Worm (Caenorhabditis elegans) whole organism, L3 larva: ENCODE measurements around the gene F57C2.4.

Experiments used
- aly-2 ChIP-seq: fragments of 150-350 bp; optimal IDR thresholded peaks from 2 replicates; lab custom pipeline; 2014; ENCODE audit warnings: missing biosample characterization, missing genetic modification characterization
- ama-1 ChIP-seq: fragments of 150-350 bp; optimal IDR thresholded peaks from 2 replicates; lab custom pipeline; 2018
- elt-3 ChIP-seq, 3 experiments: fragments of 150-350 bp in 1 of 3; sonication (generic microtip) in 2 of 3; optimal IDR thresholded peaks; 2 replicates in 2 of 3; 4 replicates in 1 of 3; lab custom pipeline; 2014 to 2017; ENCODE audit warnings: missing biosample characterization in 3 of 3, missing genetic modification characterization in 3 of 3
- nhr-28 ChIP-seq: fragments of 150-350 bp; optimal IDR thresholded peaks from 2 replicates; lab custom pipeline; 2014; ENCODE audit warnings: missing biosample characterization, missing genetic modification characterization
- zag-1 ChIP-seq: fragments of 150-350 bp; optimal IDR thresholded peaks from 2 replicates; lab custom pipeline; 2014; ENCODE audit warnings: missing biosample characterization, missing genetic modification characterization

DNA sequence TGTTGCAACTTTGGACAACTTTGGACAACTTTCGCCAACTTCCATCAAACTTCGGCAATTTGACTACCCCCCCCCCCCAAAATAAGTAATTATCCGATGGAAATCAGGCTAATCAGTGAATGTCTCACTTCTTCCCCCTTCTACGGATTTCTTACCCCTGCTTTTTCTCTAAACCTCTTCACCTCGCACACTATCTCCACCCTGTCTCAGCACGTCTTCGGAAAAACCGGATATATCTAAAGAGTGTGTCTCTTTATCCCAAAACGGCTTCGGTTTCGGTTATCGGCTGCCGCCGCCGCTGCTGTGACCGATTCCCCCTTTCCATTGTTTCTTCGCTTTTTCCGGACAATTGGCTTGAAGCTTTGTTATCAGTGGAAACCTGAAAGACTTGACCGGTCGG lies 42.7 kb downstream of the F57C2.4 start:
- TF ChIP-seq aly-2 (tag; lab: Kevin White, UChicago) (no peak), zag-1 (tag; lab: Kevin White, UChicago) (no peak), elt-3 (tag; optimal IDR thresholded peaks at IDR 0.05; lab: Kevin White, UChicago) (no peak), ama-1 (no peak), nhr-28 (tag; lab: Kevin White, UChicago) (no peak)
